Fruit fly (Drosophila melanogaster): ENCODE data around the gene CG16781.

CG16781 gene

dm6 chrX:3432928-3433327 is 30.9 kb downstream of the CG16781 start (continued):
- TF ChIP-seq CG1603 (tag; optimal IDR thresholded peaks at IDR 0.05) (peak; percentile 36), row (GFP tag; IDR thresholded peaks at IDR 0.05) (peak; percentile 59), CG14667 (GFP tag; IDR thresholded peaks at IDR 0.05) (no peak), lov (optimal IDR thresholded peaks at IDR 0.05) (no peak), lov (GFP tag; IDR thresholded peaks at IDR 0.05) (no peak), run (tag; optimal IDR thresholded peaks at IDR 0.05) (no peak), CG7839 (tag; optimal IDR thresholded peaks at IDR 0.05) (peak; percentile 33), NfI (GFP tag; optimal IDR thresholded peaks at IDR 0.05) (peak; percentile 22), onecut (GFP tag; IDR thresholded peaks at IDR 0.05) (0 out of 2 replicates have a peak, but pooled peaks have one; percentile 10), pum (GFP tag; optimal IDR thresholded peaks at IDR 0.05) (peak; percentile 11), CG31224 (GFP tag; IDR thresholded peaks at IDR 0.05) (0 out of 2 replicates have a peak, but pooled peaks have one; percentile 14), fd64A (GFP tag; optimal IDR thresholded peaks at IDR 0.05) (no peak), CG17385 (GFP tag; optimal IDR thresholded peaks at IDR 0.05) (peak; percentile 13), Oaz (GFP tag; IDR thresholded peaks at IDR 0.05) (0 out of 2 replicates have a peak, but pooled peaks have one; percentile 17), CG12219 (GFP tag; optimal IDR thresholded peaks at IDR 0.05) (peak; percentile 3), CG1792 (GFP tag; optimal IDR thresholded peaks at IDR 0.05) (no peak), lbe (GFP tag; optimal IDR thresholded peaks at IDR 0.05) (no peak), CG7786 (GFP tag; optimal IDR thresholded peaks at IDR 0.05) (peak; percentile 35), CG12155 (GFP tag; optimal IDR thresholded peaks at IDR 0.05) (no peak), CG1647 (GFP tag; optimal IDR thresholded peaks at IDR 0.05) (peak; percentile 4), ems (GFP tag; optimal IDR thresholded peaks at IDR 0.05) (no peak), sisA (GFP tag; IDR thresholded peaks at IDR 0.05) (peak; percentile 73), gce (GFP tag; IDR thresholded peaks at IDR 0.05) (peak; percentile 26; the same call in 1 of the 3 replicates), CG10431 (GFP tag; optimal IDR thresholded peaks at IDR 0.05) (no peak), nau (GFP tag; optimal IDR thresholded peaks at IDR 0.05) (no peak), CG5245 (GFP tag; optimal IDR thresholded peaks at IDR 0.05) (peak; percentile 40), CG11093 (GFP tag; IDR thresholded peaks at IDR 0.05) (0 out of 3 replicates have a peak, but pooled peaks have one; percentile 46), CG1024 (GFP tag; IDR thresholded peaks at IDR 0.05) (peak; percentile 11; the same call in 1 of the 2 replicates), ranshi (GFP tag; IDR thresholded peaks at IDR 0.05) (peak; percentile 44; the same call in 1 of the 2 replicates), fd96Cb (tag; optimal IDR thresholded peaks at IDR 0.05) (peak; percentile 23), Trl (optimal IDR thresholded peaks at IDR 0.05) (no peak), Trl (GFP tag; optimal IDR thresholded peaks at IDR 0.05) (peak; percentile 43), fd102C (GFP tag; optimal IDR thresholded peaks at IDR 0.05) (no peak), CG2129 (GFP tag; IDR thresholded peaks at IDR 0.05; ENCODE audit: partially characterized antibody) (no peak), odd (GFP tag; optimal IDR thresholded peaks at IDR 0.05) (no peak), CG11398 (GFP tag; optimal IDR thresholded peaks at IDR 0.05) (no peak), pb (GFP tag; optimal IDR thresholded peaks at IDR 0.05) (peak; percentile 43), sob (GFP tag; IDR thresholded peaks at IDR 0.05) (no peak; the same call in 1 of the 2 replicates), gcm2 (GFP tag; optimal IDR thresholded peaks at IDR 0.05) (no peak), lmd (GFP tag; IDR thresholded peaks at IDR 0.05) (peak; percentile 50; the same call in 1 of the 2 replicates), CG43689 (GFP tag; IDR thresholded peaks at IDR 0.05) (peak; percentile 51; the same call in 1 of the 2 replicates), pan (optimal IDR thresholded peaks at IDR 0.05) (no peak), pan (GFP tag; optimal IDR thresholded peaks at IDR 0.05 in 1 of 2, IDR thresholded peaks at IDR 0.05 in 1 of 2) (peak in 1 of 2 experiments; percentile 75), Drgx (GFP tag; IDR thresholded peaks at IDR 0.05) (peak; percentile 89), sim (GFP tag; IDR thresholded peaks at IDR 0.05) (no peak), unc-4 (GFP tag; IDR thresholded peaks at IDR 0.05; ENCODE audit: partially characterized antibody) (no peak), CG15696 (tag; optimal IDR thresholded peaks at IDR 0.05) (no peak), rib (GFP tag; IDR thresholded peaks at IDR 0.05) (no peak), Xbp1 (GFP tag; optimal IDR thresholded peaks at IDR 0.05) (peak; percentile 49), tio (GFP tag; optimal IDR thresholded peaks at IDR 0.05) (peak; percentile 20), ssp (GFP tag; IDR thresholded peaks at IDR 0.05) (peak; percentile 37; the same call in 1 of the 2 replicates), trem (tag; optimal IDR thresholded peaks at IDR 0.05) (no peak), br (optimal IDR thresholded peaks at IDR 0.05) (no peak)
